Worm (Caenorhabditis elegans) whole organism, young adult: ENCODE data around the gene clec-172.

Experiments used
- Y79H2A.3 ChIP-seq: fragments of 200-800 bp; sonication (Bioruptor generic); conservative IDR thresholded peaks from 2 replicates; pipeline ENCODE4 v1.3.6; 2022; ENCODE audit warnings: missing genetic modification reagents, missing genetic modification characterization, missing compliant biosample characterization
- die-1 ChIP-seq: sonication (generic microtip); optimal IDR thresholded peaks from 2 replicates; lab custom pipeline; 2016; ENCODE audit warnings: missing genotype, mild to moderate bottlenecking, missing genetic modification characterization, missing compliant biosample characterization
- him-1 ChIP-seq: sonication (generic microtip); optimal IDR thresholded peaks from 2 replicates; lab custom pipeline; 2016; ENCODE audit warnings: missing genotype, missing genetic modification reagents, missing genetic modification characterization, missing compliant biosample characterization
- let-526 ChIP-seq: fragments of 200-800 bp; sonication (Bioruptor generic); IDR thresholded peaks from 2 replicates; pipeline ENCODE4 v1.3.6; 2022; ENCODE audit warnings: missing genetic modification reagents, missing genetic modification characterization, missing compliant biosample characterization
- lin-54 ChIP-seq: fragments of 200-800 bp; sonication (Bioruptor generic); optimal IDR thresholded peaks from 2 replicates; lab custom pipeline; 2018; ENCODE audit warnings: mild to moderate bottlenecking, missing genetic modification characterization, missing compliant biosample characterization
- lsl-1 ChIP-seq: fragments of 200-800 bp; sonication (Bioruptor generic); optimal IDR thresholded peaks from 2 replicates; lab custom pipeline; 2018; ENCODE audit warnings: mild to moderate bottlenecking, missing genetic modification characterization, moderate library complexity, missing compliant biosample characterization
- nhr-90 ChIP-seq: sonication (generic microtip); optimal IDR thresholded peaks from 2 replicates; lab custom pipeline; 2016; ENCODE audit warnings: missing genotype, mild to moderate bottlenecking, missing genetic modification characterization, missing compliant biosample characterization
- tbx-9 ChIP-seq: sonication (generic microtip); optimal IDR thresholded peaks from 2 replicates; lab custom pipeline; 2016; ENCODE audit warnings: borderline replicate concordance, missing genetic modification characterization, inconsistent platforms, missing compliant biosample characterization

DNA sequence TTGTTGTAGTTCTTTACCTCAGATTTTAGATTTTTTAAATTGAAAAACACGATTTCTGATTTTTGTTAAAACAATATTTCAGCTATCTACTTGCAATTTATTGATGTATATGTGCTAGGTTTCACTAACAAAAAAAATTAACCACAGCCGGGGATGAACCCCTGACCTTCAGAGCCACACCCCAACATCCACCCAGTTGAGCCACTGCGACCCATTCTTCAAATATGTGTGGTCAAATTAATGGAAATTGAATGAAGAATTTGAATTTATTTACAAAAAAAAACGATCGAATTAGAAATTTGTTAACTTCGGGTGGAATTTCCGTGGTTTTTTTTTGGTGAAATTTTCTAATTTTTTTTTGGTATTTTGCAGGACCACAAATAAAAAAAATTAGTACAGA, 37.8 kb downstream of the clec-172 start:
- no peak for TF ChIP-seq die-1 (tag; lab: Kevin White, UChicago)
- no peak for TF ChIP-seq Y79H2A.3 (GFP tag; lab: Robert Waterston, UW)
- no peak for TF ChIP-seq lin-54 (GFP tag; lab: Kevin White, UChicago)
- TF ChIP-seq lsl-1 (GFP tag; lab: Kevin White, UChicago), result no peak
- TF ChIP-seq let-526 (GFP tag; lab: Robert Waterston, UW), result no peak
- TF ChIP-seq tbx-9 (tag; lab: Kevin White, UChicago), result no peak
- no peak for TF ChIP-seq him-1 (tag; lab: Kevin White, UChicago)
- TF ChIP-seq nhr-90 (tag; lab: Kevin White, UChicago), result no peak
